Worm (Caenorhabditis elegans) whole organism, L1 larva: Measurements from ENCODE around the gene M02B7.2.

Source experiments
- C04F5.9 ChIP-seq: sonication (generic microtip); optimal IDR thresholded peaks from 2 replicates; lab custom pipeline; 2016; ENCODE audit warnings: missing genetic modification characterization, missing compliant biosample characterization
- F16B12.6 ChIP-seq: fragments of 150-350 bp; optimal IDR thresholded peaks from 2 replicates; lab custom pipeline; 2014; ENCODE audit warnings: missing biosample characterization, missing genetic modification characterization
- aly-2 ChIP-seq: fragments of 150-350 bp; optimal IDR thresholded peaks from 2 replicates; lab custom pipeline; 2014; ENCODE audit warnings: missing biosample characterization, missing genetic modification characterization
- blmp-1 ChIP-seq: fragments of 150-350 bp; optimal IDR thresholded peaks from 2 replicates; lab custom pipeline; 2014; ENCODE audit warnings: missing biosample characterization, missing genetic modification characterization
- ceh-8 ChIP-seq: fragments of 200-800 bp; sonication (Bioruptor generic); optimal IDR thresholded peaks from 2 replicates; lab custom pipeline; 2018; ENCODE audit warnings: mild to moderate bottlenecking, missing genetic modification characterization, moderate library complexity, missing compliant biosample characterization
- ceh-82 ChIP-seq, 3 experiments: fragments of 150-350 bp in 1 of 3; sonication (generic microtip) in 2 of 3; optimal IDR thresholded peaks; 2 replicates each; lab custom pipeline; 2014 to 2017; ENCODE audit warnings: missing biosample characterization in 3 of 3, missing genetic modification characterization in 3 of 3
- dpl-1 ChIP-seq, 3 experiments: fragments of 150-350 bp in 2 of 3; sonication (generic microtip) in 1 of 3; optimal IDR thresholded peaks; 2 replicates each; lab custom pipeline; 2014 to 2017; ENCODE audit warnings: missing biosample characterization in 3 of 3, missing genetic modification characterization in 3 of 3, missing genetic modification reagents in 3 of 3
- dsc-1 ChIP-seq: sonication (generic microtip); optimal IDR thresholded peaks from 2 replicates; lab custom pipeline; 2016; ENCODE audit warnings: mild to moderate bottlenecking, missing genetic modification characterization, missing compliant biosample characterization
- efl-1 ChIP-seq, 4 experiments: fragments of 150-350 bp; optimal IDR thresholded peaks in 3 of 4; peaks in 1 of 4; 1 replicate in 1 of 4; 2 replicates in 3 of 4; lab custom pipeline; 2014; ENCODE audit warnings: missing biosample characterization in 2 of 4, missing genetic modification characterization in 2 of 4, missing genetic modification reagents in 2 of 4
- ets-5 ChIP-seq: fragments of 200-800 bp; sonication (Bioruptor generic); IDR thresholded peaks from 2 replicates; pipeline ENCODE4 v1.3.6; 2022; ENCODE audit warnings: missing genetic modification characterization, missing compliant biosample characterization
- fkh-10 ChIP-seq: sonication (generic microtip); optimal IDR thresholded peaks from 2 replicates; lab custom pipeline; 2017; ENCODE audit warnings: missing biosample characterization, missing genetic modification reagents, missing genetic modification characterization
- fkh-8 ChIP-seq: sonication (generic microtip); optimal IDR thresholded peaks from 2 replicates; lab custom pipeline; 2016; ENCODE audit warnings: mild to moderate bottlenecking, missing genetic modification characterization, missing compliant biosample characterization
- grh-1 ChIP-seq: fragments of 200-800 bp; sonication (Bioruptor generic); IDR thresholded peaks from 2 replicates; pipeline ENCODE4 v1.3.6; 2022; ENCODE audit warnings: missing genetic modification reagents, missing genetic modification characterization, missing compliant biosample characterization
- hlh-4 ChIP-seq: sonication (generic microtip); optimal IDR thresholded peaks from 2 replicates; lab custom pipeline; 2016; ENCODE audit warnings: mild to moderate bottlenecking, missing genetic modification characterization, missing compliant biosample characterization
- lin-13 ChIP-seq: fragments of 150-350 bp; optimal IDR thresholded peaks from 2 replicates; lab custom pipeline; 2014; ENCODE audit warnings: missing biosample characterization, missing genetic modification reagents, missing genetic modification characterization
- lin-14 ChIP-seq: fragments of 200-800 bp; sonication (Bioruptor generic); optimal IDR thresholded peaks from 2 replicates; lab custom pipeline; 2018; ENCODE audit warnings: mild to moderate bottlenecking, missing genetic modification characterization, moderate library complexity, missing compliant biosample characterization
- lin-39 ChIP-seq: fragments of 150-350 bp; optimal IDR thresholded peaks from 2 replicates; lab custom pipeline; 2014; ENCODE audit warnings: missing biosample characterization, missing genetic modification reagents, missing genetic modification characterization
- lir-3 ChIP-seq: sonication (generic microtip); optimal IDR thresholded peaks from 2 replicates; lab custom pipeline; 2016; ENCODE audit warnings: mild to moderate bottlenecking, missing genetic modification characterization, moderate library complexity, missing compliant biosample characterization; ENCODE audit not compliant: poor library complexity
- mdl-1 ChIP-seq, 2 experiments: fragments of 150-350 bp; optimal IDR thresholded peaks; 2 replicates each; lab custom pipeline; 2014 to 2017; ENCODE audit warnings: missing biosample characterization in 2 of 2, missing genetic modification characterization in 2 of 2, inconsistent platforms in 1 of 2
- nhr-237 ChIP-seq: fragments of 150-350 bp; optimal IDR thresholded peaks from 2 replicates; lab custom pipeline; 2014; ENCODE audit warnings: missing biosample characterization, missing genetic modification characterization
- nhr-28 ChIP-seq: fragments of 150-350 bp; optimal IDR thresholded peaks from 2 replicates; lab custom pipeline; 2014; ENCODE audit warnings: missing biosample characterization, missing genetic modification characterization
- nhr-47 ChIP-seq: sonication (generic microtip); optimal IDR thresholded peaks from 2 replicates; lab custom pipeline; 2016; ENCODE audit warnings: mild to moderate bottlenecking, missing genetic modification characterization, moderate library complexity, missing compliant biosample characterization
- nhr-71 ChIP-seq: sonication (generic microtip); optimal IDR thresholded peaks from 2 replicates; lab custom pipeline; 2016; ENCODE audit warnings: mild to moderate bottlenecking, missing genetic modification characterization, moderate library complexity, missing compliant biosample characterization
- nhr-84 ChIP-seq: sonication (generic microtip); optimal IDR thresholded peaks from 2 replicates; lab custom pipeline; 2017; ENCODE audit warnings: missing biosample characterization, missing genetic modification characterization
- nhr-85 ChIP-seq: sonication (generic microtip); peaks from one replicate; lab custom pipeline; 2016; ENCODE audit warnings: missing genetic modification characterization, inconsistent platforms, missing compliant biosample characterization
- pag-3 ChIP-seq: sonication (generic microtip); optimal IDR thresholded peaks from 2 replicates; lab custom pipeline; 2017; ENCODE audit warnings: missing genetic modification characterization, mild to moderate bottlenecking, missing compliant biosample characterization, antibody characterized with exemption, borderline replicate concordance; ENCODE audit not compliant: insufficient read depth
- pax-3 ChIP-seq: fragments of 200-800 bp; sonication (Bioruptor generic); optimal IDR thresholded peaks from 2 replicates; lab custom pipeline; 2018; ENCODE audit warnings: mild to moderate bottlenecking, missing genetic modification characterization, moderate library complexity, missing compliant biosample characterization
- rnt-1 ChIP-seq: sonication (generic microtip); optimal IDR thresholded peaks from 2 replicates; lab custom pipeline; 2016; ENCODE audit warnings: mild to moderate bottlenecking, missing genetic modification characterization, moderate library complexity, missing compliant biosample characterization
- snu-23 ChIP-seq: sonication (generic microtip); optimal IDR thresholded peaks from 2 replicates; lab custom pipeline; 2016; ENCODE audit warnings: missing genetic modification characterization, missing compliant biosample characterization
- unc-86 ChIP-seq: sonication (generic microtip); optimal IDR thresholded peaks from 2 replicates; lab custom pipeline; 2016; ENCODE audit warnings: missing genetic modification characterization, missing compliant biosample characterization
- vab-15 ChIP-seq: sonication (generic microtip); optimal IDR thresholded peaks from 2 replicates; lab custom pipeline; 2017; ENCODE audit warnings: missing genotype, mild to moderate bottlenecking, missing genetic modification characterization, missing compliant biosample characterization
- zag-1 ChIP-seq: fragments of 150-350 bp; optimal IDR thresholded peaks from 2 replicates; lab custom pipeline; 2014; ENCODE audit warnings: missing biosample characterization, missing genetic modification characterization
- ztf-11 ChIP-seq, 2 experiments: sonication (generic microtip); optimal IDR thresholded peaks; 2 replicates each; lab custom pipeline; 2016 to 2017; ENCODE audit warnings: missing genetic modification characterization in 2 of 2, missing biosample characterization in 1 of 2, missing compliant biosample characterization in 1 of 2
- ztf-4 ChIP-seq: fragments of 150-350 bp; optimal IDR thresholded peaks from 2 replicates; lab custom pipeline; 2014; ENCODE audit warnings: missing biosample characterization, missing genetic modification characterization

The M02B7.2 gene

ce11 chrIV:3824720-3825119 is 21.3 kb downstream of the M02B7.2 start (continued):
- TF ChIP-seq ceh-8: no peak
- TF ChIP-seq lin-39 (tag; lab: Kevin White, UChicago): no peak
- TF ChIP-seq fkh-10 (GFP tag; lab: Kevin White, UChicago): no peak
- TF ChIP-seq nhr-237 (tag; lab: Kevin White, UChicago): no peak
- TF ChIP-seq mdl-1 (tag; optimal IDR thresholded peaks at IDR 0.05; lab: Kevin White, UChicago): peak in 1 of 2 experiments; percentile 23

- TF ChIP-seq pag-3 (tag; lab: Kevin White, UChicago) (no peak), dsc-1 (no peak), zag-1 (no peak), ztf-11 (tag; optimal IDR thresholded peaks at IDR 0.05; lab: Kevin White, UChicago) (no peak), dpl-1 (GFP tag; optimal IDR thresholded peaks at IDR 0.05; lab: Kevin White, UChicago) (no peak), nhr-28 (tag; lab: Kevin White, UChicago) (no peak), rnt-1 (no peak), ztf-4 (tag; lab: Kevin White, UChicago) (no peak), pax-3 (tag; lab: Kevin White, UChicago) (no peak), lir-3 (tag; lab: Kevin White, UChicago) (no peak), nhr-84 (tag; lab: Kevin White, UChicago) (no peak), fkh-8 (no peak), blmp-1 (tag; lab: Kevin White, UChicago) (no peak), lin-13 (no peak), ceh-82 (tag; optimal IDR thresholded peaks at IDR 0.05; lab: Kevin White, UChicago) (no peak), C04F5.9 (tag; lab: Kevin White, UChicago) (no peak), hlh-4 (tag; lab: Kevin White, UChicago) (no peak)
Measured at ce11 chrIV:3825388-3825787, 22.0 kb downstream of the M02B7.2 start.

- TF ChIP-seq nhr-85 (tag; lab: Kevin White, UChicago) (peak; percentile 76), nhr-71 (tag; lab: Kevin White, UChicago) (peak; percentile 1), ets-5 (GFP tag; lab: Robert Waterston, UW) (no peak), vab-15 (tag; lab: Kevin White, UChicago) (peak; percentile 74), F16B12.6 (tag; lab: Kevin White, UChicago) (no peak), lin-14 (peak; percentile 37), snu-23 (peak; percentile 14), ztf-11 (tag; optimal IDR thresholded peaks at IDR 0.05; lab: Kevin White, UChicago) (peak in 1 of 2 experiments; percentile 20)
Measured at ce11 chrIV:3826590-3827128, 23.3 kb downstream of the M02B7.2 start, which contains the start of gene F28F9.3. TSS of gene F28F9.3 (plus strand) at chrIV:3826890.

ce11 chrIV:3827724-3828123 is 24.3 kb downstream of the M02B7.2 start:
- TF ChIP-seq blmp-1 (tag; lab: Kevin White, UChicago): peak; percentile 88
- TF ChIP-seq grh-1 (GFP tag; lab: Robert Waterston, UW): no peak
- TF ChIP-seq nhr-85 (tag; lab: Kevin White, UChicago): peak; percentile 44

- TF ChIP-seq unc-86 (tag; lab: Kevin White, UChicago) (no peak), aly-2 (tag; lab: Kevin White, UChicago) (no peak), nhr-47 (peak; percentile 40), nhr-71 (tag; lab: Kevin White, UChicago) (peak; percentile 52), blmp-1 (tag; lab: Kevin White, UChicago) (no peak), fkh-8 (peak; percentile 75), dsc-1 (peak; percentile 58), efl-1 (optimal IDR thresholded peaks at IDR 0.05; lab: Kevin White, UChicago) (no peak), efl-1 (GFP tag; optimal IDR thresholded peaks at IDR 0.05 in 1 of 2; lab: Kevin White, UChicago) (peak in 1 of 2 experiments; percentile 73), pax-3 (tag; lab: Kevin White, UChicago) (peak; percentile 32), nhr-85 (tag; lab: Kevin White, UChicago) (no peak)
Measured at ce11 chrIV:3832040-3832439, 28.7 kb downstream of the M02B7.2 start.
